Worm (Caenorhabditis elegans): ENCODE data around the gene cya-2.
"Not testable (repeated sequence)": the region's sequence is repeated elsewhere in the genome, so short reads cannot be mapped to it uniquely, and the experiment has no call there.

Gene cya-2

ce11 chrII:2011179-2011578, 12.2 kb downstream of the cya-2 start:
- no peak for TF ChIP-seq pag-3 (tag; optimal IDR thresholded peaks at IDR 0.05; ENCODE audit: borderline replicate concordance)
- no peak for TF ChIP-seq hlh-13 (GFP tag; optimal IDR thresholded peaks at IDR 0.05)
- no peak for TF ChIP-seq ama-1 (optimal IDR thresholded peaks at IDR 0.05)
- TF ChIP-seq madf-2 (tag; optimal IDR thresholded peaks at IDR 0.05) = no peak
- no peak for TF ChIP-seq sdc-2 (tag; optimal IDR thresholded peaks at IDR 0.05)
- no peak for TF ChIP-seq unc-55 (GFP tag; optimal IDR thresholded peaks at IDR 0.05)
- no peak for TF ChIP-seq tbx-2 (tag; optimal IDR thresholded peaks at IDR 0.05)
- no peak for TF ChIP-seq ceh-34 (tag; optimal IDR thresholded peaks at IDR 0.05)
- TF ChIP-seq ceh-45 (GFP tag; IDR thresholded peaks at IDR 0.05) = no peak
- TF ChIP-seq pha-4 (tag; optimal IDR thresholded peaks at IDR 0.05) = no peak
- TF ChIP-seq pros-1 (tag; optimal IDR thresholded peaks at IDR 0.05) = no peak
- TF ChIP-seq fax-1 (tag; optimal IDR thresholded peaks at IDR 0.05) = no peak
- no peak for TF ChIP-seq elt-4 (tag; optimal IDR thresholded peaks at IDR 0.05)
- no peak for TF ChIP-seq lim-6 (tag; optimal IDR thresholded peaks at IDR 0.05)
- TF ChIP-seq ceh-30 (tag; optimal IDR thresholded peaks at IDR 0.05) = no peak
- no peak for TF ChIP-seq hlh-6 (tag; optimal IDR thresholded peaks at IDR 0.05)
- no peak for TF ChIP-seq nfya-1 (tag; optimal IDR thresholded peaks at IDR 0.05)

- not testable (repeated sequence) for TF ChIP-seq madf-2, pha-2, pax-1 (tag; optimal IDR thresholded peaks at IDR 0.05)
These were observed 22.7 kb downstream of the cya-2 start, which contains the start of gene ceh-84 for ce11 chrII:2000720-2001119. TSS of gene ceh-84 (minus strand) at chrII:2000820.

- TF ChIP-seq C38D4.7 (GFP tag; optimal IDR thresholded peaks at IDR 0.05); nhr-232 (tag; optimal IDR thresholded peaks at IDR 0.05); unc-3 (GFP tag; conservative IDR thresholded peaks at IDR 0.05); unc-3 (tag; optimal IDR thresholded peaks at IDR 0.05): not testable (repeated sequence)
These were observed 24.9 kb downstream of the cya-2 start, which contains the start of gene math-19 for ce11 chrII:1998561-1998960. TSS of gene math-19 (plus strand) at chrII:1998861.

- TF ChIP-seq odd-2 (tag; optimal IDR thresholded peaks at IDR 0.05) = no peak
- no peak for TF ChIP-seq C08G9.2 (tag; optimal IDR thresholded peaks at IDR 0.05)
- TF ChIP-seq ceh-6 (GFP tag; optimal IDR thresholded peaks at IDR 0.05) = no peak
- TF ChIP-seq fax-1 (tag; optimal IDR thresholded peaks at IDR 0.05) = no peak
- no peak for TF ChIP-seq ets-4 (tag; optimal IDR thresholded peaks at IDR 0.05)
- no peak for TF ChIP-seq nhr-11 (tag; optimal IDR thresholded peaks at IDR 0.05)
- TF ChIP-seq ceh-48 (tag; optimal IDR thresholded peaks at IDR 0.05) = no peak
- TF ChIP-seq ref-2 (tag; optimal IDR thresholded peaks at IDR 0.05) = no peak
- TF ChIP-seq hlh-13 (GFP tag; optimal IDR thresholded peaks at IDR 0.05) = no peak
- no peak for TF ChIP-seq zip-5 (tag; optimal IDR thresholded peaks at IDR 0.05)
- TF ChIP-seq K09A11.1 (tag; optimal IDR thresholded peaks at IDR 0.05; ENCODE audit: insufficient read depth) = no peak
- no peak for TF ChIP-seq sdc-2 (tag; optimal IDR thresholded peaks at IDR 0.05)
- no peak for TF ChIP-seq tbx-2 (tag; optimal IDR thresholded peaks at IDR 0.05)
These were observed 27.2 kb downstream of the cya-2 start, which contains the start of gene math-20 for ce11 chrII:1996237-1996636. TSS of gene math-20 (plus strand) at chrII:1996537.

- TF ChIP-seq hlh-15 (tag; optimal IDR thresholded peaks at IDR 0.05) (no peak), nhr-232 (tag; optimal IDR thresholded peaks at IDR 0.05) (no peak), elt-2 (tag; optimal IDR thresholded peaks at IDR 0.05) (peak; percentile 84)
These were observed 27.7 kb downstream of the cya-2 start for ce11 chrII:1995744-1996143.

- TF ChIP-seq fkh-6 (tag; optimal IDR thresholded peaks at IDR 0.05) (no peak), K09A11.1 (tag; optimal IDR thresholded peaks at IDR 0.05; ENCODE audit: insufficient read depth) (no peak), ceh-22 (tag; optimal IDR thresholded peaks at IDR 0.05) (no peak), nfya-1 (tag; optimal IDR thresholded peaks at IDR 0.05) (no peak), ttx-3 (tag; optimal IDR thresholded peaks at IDR 0.05) (no peak), F13H6.1 (tag; optimal IDR thresholded peaks at IDR 0.05) (no peak)
These were observed 29.7 kb downstream of the cya-2 start, which contains the start of gene math-21 for ce11 chrII:1993738-1994137. TSS of gene math-21 (plus strand) at chrII:1994038.
